In genomic region chr3L:12271195-12271618, dm6 we compare ENCODE assay signal across 1 fruit fly cellular context.
TF ChIP-seq lines count a peak whose summit lies in the region.

Gene Pbgs, minus strand, starts transcription at chr3L:12271345.

TF ChIP-seq in whole organism, embryonic, 481 proteins besides CTCF, POLR2A, EP300 and RAD21 (continued from another document):
- TF ChIP-seq wdn (GFP tag; IDR thresholded peaks at IDR 0.05; lab: Robert Waterston, UW) (no peak), H2.0 (GFP tag; IDR thresholded peaks at IDR 0.05; lab: Robert Waterston, UW) (peak; percentile 20), sqz (GFP tag; optimal IDR thresholded peaks at IDR 0.05; lab: Kevin White, UChicago) (peak; percentile 28), Rx (GFP tag; IDR thresholded peaks at IDR 0.05; lab: Robert Waterston, UW) (no peak), chm (GFP tag; IDR thresholded peaks at IDR 0.05; lab: Robert Waterston, UW) (no peak), CrebB (tag; optimal IDR thresholded peaks at IDR 0.05; lab: Kevin White, UChicago) (no peak), CG17359 (tag; optimal IDR thresholded peaks at IDR 0.05; lab: Kevin White, UChicago) (peak; percentile 59), jumu (GFP tag; optimal IDR thresholded peaks at IDR 0.05; lab: Kevin White, UChicago) (no peak), trh (GFP tag; optimal IDR thresholded peaks at IDR 0.05; lab: Kevin White, UChicago) (no peak), Pdp1 (GFP tag; optimal IDR thresholded peaks at IDR 0.05; lab: Kevin White, UChicago) (peak in 1 of 2 experiments; percentile 72), CG2678 (tag; optimal IDR thresholded peaks at IDR 0.05; lab: Kevin White, UChicago) (peak; percentile 82), sisA (GFP tag; IDR thresholded peaks at IDR 0.05; lab: Robert Waterston, UW) (no peak), rib (GFP tag; IDR thresholded peaks at IDR 0.05; lab: Robert Waterston, UW) (no peak), GATAe (GFP tag; conservative IDR thresholded peaks at IDR 0.05; lab: Robert Waterston, UW) (no peak), NfI (GFP tag; optimal IDR thresholded peaks at IDR 0.05; lab: Kevin White, UChicago) (no peak), tap (tag; optimal IDR thresholded peaks at IDR 0.05; lab: Kevin White, UChicago) (no peak), usp (GFP tag; optimal IDR thresholded peaks at IDR 0.05; lab: Kevin White, UChicago) (no peak), nerfin-1 (tag; optimal IDR thresholded peaks at IDR 0.05; lab: Kevin White, UChicago) (peak; percentile 55), CG18599 (GFP tag; optimal IDR thresholded peaks at IDR 0.05; lab: Kevin White, UChicago) (peak; percentile 52), CG2120 (GFP tag; optimal IDR thresholded peaks at IDR 0.05; lab: Kevin White, UChicago) (no peak), Lhr (GFP tag; optimal IDR thresholded peaks at IDR 0.05; lab: Kevin White, UChicago) (no peak), Atf-2 (GFP tag; optimal IDR thresholded peaks at IDR 0.05; lab: Kevin White, UChicago) (no peak), btn (GFP tag; optimal IDR thresholded peaks at IDR 0.05; lab: Kevin White, UChicago) (no peak), toy (GFP tag; IDR thresholded peaks at IDR 0.05; lab: Robert Waterston, UW) (no peak), Dref (GFP tag; IDR thresholded peaks at IDR 0.05; lab: Robert Waterston, UW) (no peak), CG12236 (GFP tag; optimal IDR thresholded peaks at IDR 0.05; lab: Kevin White, UChicago) (no peak), Camta (GFP tag; optimal IDR thresholded peaks at IDR 0.05; lab: Kevin White, UChicago) (no peak), CG7271 (tag; optimal IDR thresholded peaks at IDR 0.05; lab: Kevin White, UChicago) (peak; percentile 72), Hmx (GFP tag; optimal IDR thresholded peaks at IDR 0.05; lab: Kevin White, UChicago) (no peak), ara (GFP tag; IDR thresholded peaks at IDR 0.05; lab: Robert Waterston, UW) (no peak), CG14441 (GFP tag; IDR thresholded peaks at IDR 0.05; lab: Robert Waterston, UW) (0 out of 2 replicates have a peak, but pooled peaks have one; percentile 21), croc (GFP tag; conservative IDR thresholded peaks at IDR 0.05; lab: Robert Waterston, UW) (no peak), NC2α (GFP tag; optimal IDR thresholded peaks at IDR 0.05; lab: Kevin White, UChicago) (no peak), CG12219 (GFP tag; optimal IDR thresholded peaks at IDR 0.05; lab: Kevin White, UChicago) (no peak), CG13123 (GFP tag; optimal IDR thresholded peaks at IDR 0.05; lab: Kevin White, UChicago) (no peak), klu (GFP tag; IDR thresholded peaks at IDR 0.05; lab: Robert Waterston, UW) (no peak), CG11695 (GFP tag; IDR thresholded peaks at IDR 0.05; lab: Robert Waterston, UW) (peak; percentile 64; the same call in 2 of the 3 replicates), CG31441 (GFP tag; IDR thresholded peaks at IDR 0.05; lab: Robert Waterston, UW) (peak; percentile 68), ems (GFP tag; optimal IDR thresholded peaks at IDR 0.05; lab: Kevin White, UChicago) (peak; percentile 7), Lpt (GFP tag; optimal IDR thresholded peaks at IDR 0.05; lab: Kevin White, UChicago) (no peak), dm (GFP tag; optimal IDR thresholded peaks at IDR 0.05; lab: Kevin White, UChicago) (no peak), Dfd (GFP tag; optimal IDR thresholded peaks at IDR 0.05; lab: Kevin White, UChicago) (no peak), MBD-R2 (GFP tag; IDR thresholded peaks at IDR 0.05; lab: Robert Waterston, UW) (peak; percentile 87), pros (GFP tag; optimal IDR thresholded peaks at IDR 0.05; lab: Kevin White, UChicago) (no peak), CG8765 (GFP tag; IDR thresholded peaks at IDR 0.05; lab: Robert Waterston, UW) (no peak), Dbx (GFP tag; IDR thresholded peaks at IDR 0.05; lab: Robert Waterston, UW) (peak; percentile 35; the same call in 1 of the 3 replicates), Gsc (GFP tag; IDR thresholded peaks at IDR 0.05; lab: Robert Waterston, UW) (no peak), CG7928 (GFP tag; optimal IDR thresholded peaks at IDR 0.05; lab: Kevin White, UChicago) (no peak), ERR (GFP tag; optimal IDR thresholded peaks at IDR 0.05; lab: Kevin White, UChicago) (no peak), ewg (GFP tag; optimal IDR thresholded peaks at IDR 0.05; lab: Kevin White, UChicago) (no peak), CkIIα-i1 (GFP tag; IDR thresholded peaks at IDR 0.05; lab: Robert Waterston, UW) (no peak), Fer3 (tag; optimal IDR thresholded peaks at IDR 0.05; lab: Kevin White, UChicago) (peak; percentile 70), z (GFP tag; IDR thresholded peaks at IDR 0.05; lab: Robert Waterston, UW) (no peak), CG2875 (GFP tag; optimal IDR thresholded peaks at IDR 0.05; lab: Kevin White, UChicago) (no peak), NK7.1 (GFP tag; optimal IDR thresholded peaks at IDR 0.05; lab: Kevin White, UChicago) (no peak), ap (GFP tag; IDR thresholded peaks at IDR 0.05; lab: Robert Waterston, UW) (no peak), Ets65A (GFP tag; lab: Kevin White, UChicago) (no peak), CG9727 (GFP tag; optimal IDR thresholded peaks at IDR 0.05; lab: Kevin White, UChicago) (peak; percentile 62), vnd (GFP tag; IDR thresholded peaks at IDR 0.05; lab: Robert Waterston, UW; ENCODE audit: partially characterized antibody) (no peak), CG10147 (GFP tag; optimal IDR thresholded peaks at IDR 0.05; lab: Kevin White, UChicago) (peak; percentile 53), CG4424 (GFP tag; optimal IDR thresholded peaks at IDR 0.05; lab: Kevin White, UChicago) (peak; percentile 53), lilli (GFP tag; optimal IDR thresholded peaks at IDR 0.05; lab: Kevin White, UChicago) (no peak), Nf-YA (GFP tag; IDR thresholded peaks at IDR 0.05; lab: Robert Waterston, UW) (no peak), mam (GFP tag; optimal IDR thresholded peaks at IDR 0.05; lab: Kevin White, UChicago) (no peak), CG10654 (GFP tag; optimal IDR thresholded peaks at IDR 0.05; lab: Kevin White, UChicago) (peak; percentile 39), CG8944 (GFP tag; optimal IDR thresholded peaks at IDR 0.05; lab: Kevin White, UChicago) (no peak), CG34376 (GFP tag; optimal IDR thresholded peaks at IDR 0.05; lab: Kevin White, UChicago) (no peak), hkb (optimal IDR thresholded peaks at IDR 0.05; lab: Kevin White, UChicago) (no peak), hkb (GFP tag; IDR thresholded peaks at IDR 0.05; lab: Robert Waterston, UW) (peak; percentile 67), CG31365 (tag; optimal IDR thresholded peaks at IDR 0.05; lab: Kevin White, UChicago) (no peak), CG10267 (tag; optimal IDR thresholded peaks at IDR 0.05; lab: Kevin White, UChicago) (peak; percentile 85), CG1792 (GFP tag; optimal IDR thresholded peaks at IDR 0.05; lab: Kevin White, UChicago) (no peak), CG11247 (GFP tag; IDR thresholded peaks at IDR 0.05; lab: Robert Waterston, UW) (no peak), CG5953 (GFP tag; IDR thresholded peaks at IDR 0.05; lab: Robert Waterston, UW) (no peak), Sox100B (GFP tag; optimal IDR thresholded peaks at IDR 0.05; lab: Kevin White, UChicago) (peak; percentile 41), fd64A (GFP tag; optimal IDR thresholded peaks at IDR 0.05; lab: Kevin White, UChicago) (no peak), maf-S (GFP tag; optimal IDR thresholded peaks at IDR 0.05; lab: Kevin White, UChicago) (no peak), CG32767 (GFP tag; IDR thresholded peaks at IDR 0.05; lab: Robert Waterston, UW) (no peak), Ssrp (tag; optimal IDR thresholded peaks at IDR 0.05; lab: Kevin White, UChicago) (no peak), CG30431 (GFP tag; optimal IDR thresholded peaks at IDR 0.05; lab: Kevin White, UChicago) (no peak), HLHmδ (GFP tag; optimal IDR thresholded peaks at IDR 0.05; lab: Kevin White, UChicago) (no peak), luna (GFP tag; optimal IDR thresholded peaks at IDR 0.05; lab: Kevin White, UChicago) (no peak), gfzf (GFP tag; optimal IDR thresholded peaks at IDR 0.05; lab: Kevin White, UChicago) (peak; percentile 63), ro (GFP tag; IDR thresholded peaks at IDR 0.05; lab: Robert Waterston, UW) (no peak), crc (GFP tag; optimal IDR thresholded peaks at IDR 0.05; lab: Kevin White, UChicago) (no peak), CG18262 (tag; optimal IDR thresholded peaks at IDR 0.05; lab: Kevin White, UChicago) (peak; percentile 83), CG8290 (GFP tag; optimal IDR thresholded peaks at IDR 0.05; lab: Kevin White, UChicago) (peak; percentile 2), CG8290 (tag; optimal IDR thresholded peaks at IDR 0.05; lab: Kevin White, UChicago) (no peak), CG17328 (GFP tag; IDR thresholded peaks at IDR 0.05; lab: Robert Waterston, UW) (peak; percentile 68), Hmr (GFP tag; optimal IDR thresholded peaks at IDR 0.05; lab: Kevin White, UChicago) (peak; percentile 47), Trl (optimal IDR thresholded peaks at IDR 0.05; lab: Kevin White, UChicago) (no peak), Trl (GFP tag; optimal IDR thresholded peaks at IDR 0.05; lab: Kevin White, UChicago) (no peak), CG6272 (GFP tag; IDR thresholded peaks at IDR 0.05; lab: Robert Waterston, UW) (no peak), TFAM (GFP tag; optimal IDR thresholded peaks at IDR 0.05; lab: Kevin White, UChicago) (no peak), Tbp (GFP tag; optimal IDR thresholded peaks at IDR 0.05; lab: Kevin White, UChicago) (no peak), Dip3 (GFP tag; optimal IDR thresholded peaks at IDR 0.05; lab: Kevin White, UChicago) (no peak), so (GFP tag; IDR thresholded peaks at IDR 0.05; lab: Robert Waterston, UW) (peak; percentile 23; the same call in 1 of the 3 replicates), crp (GFP tag; optimal IDR thresholded peaks at IDR 0.05; lab: Kevin White, UChicago) (no peak), lmd (GFP tag; IDR thresholded peaks at IDR 0.05; lab: Robert Waterston, UW) (peak; percentile 14; the same call in 1 of the 2 replicates), dpn (GFP tag; optimal IDR thresholded peaks at IDR 0.05; lab: Kevin White, UChicago) (no peak), vvl (GFP tag; IDR thresholded peaks at IDR 0.05; lab: Robert Waterston, UW) (peak; percentile 78), Myb (GFP tag; optimal IDR thresholded peaks at IDR 0.05; lab: Kevin White, UChicago) (peak; percentile 44), CG14050 (GFP tag; IDR thresholded peaks at IDR 0.05; lab: Robert Waterston, UW) (peak; percentile 19; the same call in 1 of the 3 replicates), H15 (GFP tag; IDR thresholded peaks at IDR 0.05; lab: Robert Waterston, UW) (no peak), Mrtf (GFP tag; IDR thresholded peaks at IDR 0.05; lab: Robert Waterston, UW) (no peak), Bdp1 (GFP tag; optimal IDR thresholded peaks at IDR 0.05; lab: Kevin White, UChicago) (no peak), CG33557 (GFP tag; optimal IDR thresholded peaks at IDR 0.05; lab: Kevin White, UChicago) (no peak), CG1024 (GFP tag; IDR thresholded peaks at IDR 0.05; lab: Robert Waterston, UW) (peak; percentile 34; the same call in 1 of the 2 replicates), CG17912 (GFP tag; optimal IDR thresholded peaks at IDR 0.05; lab: Kevin White, UChicago) (no peak), tll (GFP tag; optimal IDR thresholded peaks at IDR 0.05; lab: Kevin White, UChicago) (no peak), ken (GFP tag; IDR thresholded peaks at IDR 0.05; lab: Robert Waterston, UW) (peak; percentile 46; the same call in 1 of the 3 replicates), kni (GFP tag; optimal IDR thresholded peaks at IDR 0.05; lab: Kevin White, UChicago) (no peak), CG6689 (GFP tag; IDR thresholded peaks at IDR 0.05; lab: Robert Waterston, UW) (peak; percentile 40; the same call in 1 of the 2 replicates), gt (GFP tag; IDR thresholded peaks at IDR 0.05; lab: Robert Waterston, UW) (no peak; the same call in 1 of the 2 replicates), bbx (GFP tag; IDR thresholded peaks at IDR 0.05; lab: Robert Waterston, UW; ENCODE audit: partially characterized antibody) (0 out of 2 replicates have a peak, but pooled peaks have one; percentile 23), tin (GFP tag; optimal IDR thresholded peaks at IDR 0.05; lab: Kevin White, UChicago) (no peak), Mad (GFP tag; optimal IDR thresholded peaks at IDR 0.05; lab: Kevin White, UChicago) (no peak), CG18011 (GFP tag; optimal IDR thresholded peaks at IDR 0.05; lab: Kevin White, UChicago) (no peak), CG16813 (GFP tag; IDR thresholded peaks at IDR 0.05; lab: Robert Waterston, UW; ENCODE audit: partially characterized antibody) (no peak), crol (GFP tag; IDR thresholded peaks at IDR 0.05; lab: Robert Waterston, UW) (no peak), Poxn (GFP tag; IDR thresholded peaks at IDR 0.05; lab: Robert Waterston, UW) (no peak), B-H2 (GFP tag; optimal IDR thresholded peaks at IDR 0.05; lab: Kevin White, UChicago) (no peak), cg (GFP tag; optimal IDR thresholded peaks at IDR 0.05; lab: Kevin White, UChicago) (no peak), CG1603 (tag; optimal IDR thresholded peaks at IDR 0.05; lab: Kevin White, UChicago) (no peak), E2f2 (GFP tag; IDR thresholded peaks at IDR 0.05; lab: Robert Waterston, UW) (peak; percentile 55), inv (GFP tag; IDR thresholded peaks at IDR 0.05; lab: Robert Waterston, UW; ENCODE audit: partially characterized antibody) (peak; percentile 13; the same call in 1 of the 2 replicates), CG34422 (GFP tag; IDR thresholded peaks at IDR 0.05; lab: Robert Waterston, UW) (peak; percentile 48; the same call in 1 of the 3 replicates), CG10959 (GFP tag; IDR thresholded peaks at IDR 0.05; lab: Robert Waterston, UW) (no peak), hb (GFP tag; IDR thresholded peaks at IDR 0.05; lab: Robert Waterston, UW; ENCODE audit: partially characterized antibody) (no peak), amos (GFP tag; IDR thresholded peaks at IDR 0.05; lab: Robert Waterston, UW; ENCODE audit: partially characterized antibody) (peak; percentile 16; the same call in 1 of the 2 replicates), eve (GFP tag; optimal IDR thresholded peaks at IDR 0.05; lab: Kevin White, UChicago) (no peak), fu2 (GFP tag; optimal IDR thresholded peaks at IDR 0.05; lab: Kevin White, UChicago) (no peak), CG10543 (GFP tag; optimal IDR thresholded peaks at IDR 0.05; lab: Kevin White, UChicago) (no peak)
